Worm (Caenorhabditis elegans): Measurements from ENCODE around the gene klp-11.

klp-11 gene

ce11 chrIV:8758620-8759019, 3.2 kb downstream of the klp-11 start (continued):
- TF ChIP-seq dsc-1 (tag; optimal IDR thresholded peaks at IDR 0.05) (no peak), ceh-63 (GFP tag; optimal IDR thresholded peaks at IDR 0.05) (no peak), sup-37 (GFP tag; optimal IDR thresholded peaks at IDR 0.05) (no peak), alr-1 (tag; optimal IDR thresholded peaks at IDR 0.05; ENCODE audit: borderline replicate concordance) (no peak), unc-86 (tag; optimal IDR thresholded peaks at IDR 0.05) (peak; percentile 47), zag-1 (tag; optimal IDR thresholded peaks at IDR 0.05) (no peak), irx-1 (tag; optimal IDR thresholded peaks at IDR 0.05) (peak; percentile 43)

DNA sequence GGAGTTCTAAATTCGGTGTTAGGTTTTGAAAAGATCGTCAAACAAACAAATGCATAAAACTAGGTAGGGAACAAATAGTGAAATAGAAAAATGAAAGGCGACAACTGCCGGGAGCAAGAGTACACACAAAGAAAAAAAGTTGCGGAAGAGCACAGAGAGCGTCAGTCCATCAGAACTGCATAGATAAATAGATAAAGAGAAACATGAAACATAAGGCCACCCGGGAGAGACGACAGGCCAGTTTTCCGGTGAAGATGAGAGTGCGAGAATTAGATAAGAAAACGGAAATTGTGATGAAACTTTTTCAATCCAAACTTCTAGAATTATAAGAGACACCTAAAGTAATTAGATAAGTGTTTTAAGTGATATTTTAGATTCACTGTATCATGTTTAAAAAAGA, 4.1 kb downstream of the klp-11 start:
- TF ChIP-seq C16A3.4 (tag; optimal IDR thresholded peaks at IDR 0.05) (peak; percentile 1), rnt-1 (tag; optimal IDR thresholded peaks at IDR 0.05) (peak; percentile 33), isw-1 (GFP tag; IDR thresholded peaks at IDR 0.05) (no peak), pqm-1 (tag; optimal IDR thresholded peaks at IDR 0.05) (peak; percentile 82), lin-13 (GFP tag; optimal IDR thresholded peaks at IDR 0.05) (no peak), nhr-237 (tag; optimal IDR thresholded peaks at IDR 0.05) (no peak), ceh-82 (tag; optimal IDR thresholded peaks at IDR 0.05) (peak in 1 of 3 experiments; percentile 10), zip-4 (GFP tag; optimal IDR thresholded peaks at IDR 0.05) (no peak), mef-2 (tag; optimal IDR thresholded peaks at IDR 0.05) (no peak), egl-13 (tag; optimal IDR thresholded peaks at IDR 0.05) (no peak), efl-1 (optimal IDR thresholded peaks at IDR 0.05) (peak in 1 of 2 experiments; percentile 12), efl-1 (GFP tag; optimal IDR thresholded peaks at IDR 0.05 in 1 of 2) (no peak), nhr-76 (tag; optimal IDR thresholded peaks at IDR 0.05) (no peak), lin-15B (tag; optimal IDR thresholded peaks at IDR 0.05) (no peak), fkh-8 (tag; optimal IDR thresholded peaks at IDR 0.05) (no peak), lin-14 (GFP tag; optimal IDR thresholded peaks at IDR 0.05) (peak; percentile 78), snu-23 (GFP tag; optimal IDR thresholded peaks at IDR 0.05) (peak; percentile 25), swsn-7 (tag; optimal IDR thresholded peaks at IDR 0.05) (peak; percentile 5), mdl-1 (tag; optimal IDR thresholded peaks at IDR 0.05) (no peak), nhr-20 (tag; optimal IDR thresholded peaks at IDR 0.05) (peak; percentile 24), unc-130 (tag; optimal IDR thresholded peaks at IDR 0.05) (peak; percentile 31), sup-37 (GFP tag; optimal IDR thresholded peaks at IDR 0.05) (no peak), nhr-71 (tag; optimal IDR thresholded peaks at IDR 0.05) (peak; percentile 51), elt-2 (tag; optimal IDR thresholded peaks at IDR 0.05) (peak; percentile 69), hlh-4 (tag; optimal IDR thresholded peaks at IDR 0.05) (no peak), ces-1 (GFP tag; optimal IDR thresholded peaks at IDR 0.05) (no peak), ets-5 (GFP tag; IDR thresholded peaks at IDR 0.05) (no peak), snpc-4 (tag; optimal IDR thresholded peaks at IDR 0.05) (no peak), nhr-11 (tag; optimal IDR thresholded peaks at IDR 0.05) (no peak), egl-27 (tag; optimal IDR thresholded peaks at IDR 0.05) (no peak), lsy-2 (tag; optimal IDR thresholded peaks at IDR 0.05) (peak in 1 of 2 experiments; percentile 38), mep-1 (tag; optimal IDR thresholded peaks at IDR 0.05) (no peak), lin-35 (GFP tag; optimal IDR thresholded peaks at IDR 0.05) (peak in 1 of 2 experiments; percentile 22)

DNA sequence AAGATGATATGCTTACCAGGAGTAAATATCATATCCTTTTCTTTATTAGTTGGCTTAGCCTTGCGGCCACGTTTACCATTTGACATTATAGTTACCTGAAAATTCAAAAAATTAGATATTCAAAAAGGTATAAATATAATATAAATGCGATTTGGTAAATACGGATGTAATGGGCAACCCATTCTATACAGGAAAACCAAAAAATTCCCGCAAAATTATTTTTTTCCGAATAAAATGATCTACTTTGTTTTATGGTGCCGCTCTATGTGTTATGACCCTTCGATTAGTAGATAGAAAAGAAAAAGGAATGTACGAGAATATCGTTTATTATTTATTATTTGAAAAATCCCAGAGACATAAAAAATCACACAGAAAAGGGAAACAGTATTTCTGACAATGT, 7.1 kb downstream of the klp-11 start, which contains the start of gene elli-1:
elli-1 (minus strand) TSS at position 101 of the 400 bp plus-strand sequence.
- TF ChIP-seq efl-1 (optimal IDR thresholded peaks at IDR 0.05) (no peak), efl-1 (GFP tag; optimal IDR thresholded peaks at IDR 0.05 in 1 of 2) (peak in 1 of 2 experiments; percentile 28), lin-15B (tag; optimal IDR thresholded peaks at IDR 0.05) (no peak), nhr-84 (tag; optimal IDR thresholded peaks at IDR 0.05) (no peak)
